Worm (Caenorhabditis elegans) whole organism, L1 larva: Measurements from ENCODE around the gene col-142.

Experiments used
- C34B4.2 ChIP-seq: sonication (generic microtip); optimal IDR thresholded peaks from 2 replicates; lab custom pipeline; 2017; ENCODE audit warnings: mild to moderate bottlenecking, missing genetic modification characterization, missing compliant biosample characterization
- F16B12.6 ChIP-seq: fragments of 150-350 bp; optimal IDR thresholded peaks from 2 replicates; lab custom pipeline; 2014; ENCODE audit warnings: missing biosample characterization, missing genetic modification characterization
- aha-1 ChIP-seq: fragments of 150-350 bp; optimal IDR thresholded peaks from 2 replicates; lab custom pipeline; 2014; ENCODE audit warnings: missing biosample characterization, missing genetic modification characterization
- ama-1 ChIP-seq: fragments of 150-350 bp; optimal IDR thresholded peaks from 2 replicates; lab custom pipeline; 2014
- blmp-1 ChIP-seq: fragments of 150-350 bp; optimal IDR thresholded peaks from 2 replicates; lab custom pipeline; 2014; ENCODE audit warnings: missing biosample characterization, missing genetic modification characterization
- ceh-63 ChIP-seq: fragments of 200-800 bp; sonication (Bioruptor generic); optimal IDR thresholded peaks from 2 replicates; lab custom pipeline; 2018; ENCODE audit warnings: mild to moderate bottlenecking, missing genetic modification characterization, missing compliant biosample characterization
- ceh-82 ChIP-seq, 3 experiments: fragments of 150-350 bp in 1 of 3; sonication (generic microtip) in 2 of 3; optimal IDR thresholded peaks; 2 replicates each; lab custom pipeline; 2014 to 2017; ENCODE audit warnings: missing biosample characterization in 3 of 3, missing genetic modification characterization in 3 of 3
- ceh-90 ChIP-seq: sonication (generic microtip); optimal IDR thresholded peaks from 2 replicates; lab custom pipeline; 2016; ENCODE audit warnings: missing genetic modification characterization, missing compliant biosample characterization
- dsc-1 ChIP-seq: sonication (generic microtip); optimal IDR thresholded peaks from 2 replicates; lab custom pipeline; 2016; ENCODE audit warnings: mild to moderate bottlenecking, missing genetic modification characterization, missing compliant biosample characterization
- efl-1 ChIP-seq, 4 experiments: fragments of 150-350 bp; optimal IDR thresholded peaks in 3 of 4; peaks in 1 of 4; 1 replicate in 1 of 4; 2 replicates in 3 of 4; lab custom pipeline; 2014; ENCODE audit warnings: missing biosample characterization in 2 of 4, missing genetic modification characterization in 2 of 4, missing genetic modification reagents in 2 of 4
- efl-3 ChIP-seq: fragments of 200-800 bp; sonication (Bioruptor generic); optimal IDR thresholded peaks from 2 replicates; lab custom pipeline; 2018; ENCODE audit warnings: mild to moderate bottlenecking, missing genetic modification characterization, missing compliant biosample characterization
- egl-13 ChIP-seq: sonication (generic microtip); optimal IDR thresholded peaks from 2 replicates; lab custom pipeline; 2016; ENCODE audit warnings: missing genotype, missing genetic modification reagents, missing genetic modification characterization, missing compliant biosample characterization
- egl-27 ChIP-seq, 2 experiments: fragments of 150-350 bp in 1 of 2; sonication (generic microtip); optimal IDR thresholded peaks; 3 replicates each; lab custom pipeline; 2017 to 2018; ENCODE audit warnings: missing biosample characterization in 2 of 2, missing genetic modification characterization in 2 of 2, missing genetic modification reagents in 2 of 2
- elt-2 ChIP-seq: sonication (generic microtip); optimal IDR thresholded peaks from 2 replicates; lab custom pipeline; 2016; ENCODE audit warnings: missing genetic modification characterization, mild to moderate bottlenecking, inconsistent platforms, missing compliant biosample characterization, missing genetic modification reagents
- elt-3 ChIP-seq, 6 experiments: fragments of 150-350 bp in 1 of 6; sonication (generic microtip); optimal IDR thresholded peaks; 2 replicates each; lab custom pipeline; 2017 to 2018; ENCODE audit warnings: missing biosample characterization in 6 of 6, missing genetic modification characterization in 6 of 6, inconsistent platforms in 1 of 6
- ets-5 ChIP-seq: fragments of 200-800 bp; sonication (Bioruptor generic); IDR thresholded peaks from 2 replicates; pipeline ENCODE4 v1.3.6; 2022; ENCODE audit warnings: missing genetic modification characterization, missing compliant biosample characterization
- fkh-4 ChIP-seq: sonication (generic microtip); optimal IDR thresholded peaks from 2 replicates; lab custom pipeline; 2016; ENCODE audit warnings: missing compliant biosample characterization, missing genetic modification characterization, borderline replicate concordance
- fos-1 ChIP-seq: fragments of 150-350 bp; optimal IDR thresholded peaks from 2 replicates; lab custom pipeline; 2014; ENCODE audit warnings: missing biosample characterization, missing genetic modification characterization
- hlh-17 ChIP-seq: fragments of 200-800 bp; sonication (Bioruptor generic); optimal IDR thresholded peaks from 2 replicates; lab custom pipeline; 2018; ENCODE audit warnings: missing genetic modification characterization, mild to moderate bottlenecking, missing compliant biosample characterization, moderate library complexity, borderline replicate concordance
- hpl-2 ChIP-seq: fragments of 150-350 bp; optimal IDR thresholded peaks from 2 replicates; lab custom pipeline; 2014; ENCODE audit warnings: missing biosample characterization, missing genetic modification reagents, missing genetic modification characterization
- irx-1 ChIP-seq: sonication (generic microtip); optimal IDR thresholded peaks from 2 replicates; lab custom pipeline; 2016; ENCODE audit warnings: missing genetic modification characterization, missing compliant biosample characterization
- lin-13 ChIP-seq: fragments of 150-350 bp; optimal IDR thresholded peaks from 2 replicates; lab custom pipeline; 2014; ENCODE audit warnings: missing biosample characterization, missing genetic modification reagents, missing genetic modification characterization
- lin-14 ChIP-seq: fragments of 200-800 bp; sonication (Bioruptor generic); optimal IDR thresholded peaks from 2 replicates; lab custom pipeline; 2018; ENCODE audit warnings: mild to moderate bottlenecking, missing genetic modification characterization, moderate library complexity, missing compliant biosample characterization
- lin-15B ChIP-seq: fragments of 150-350 bp; sonication (generic microtip); optimal IDR thresholded peaks from 3 replicates; lab custom pipeline; 2014; ENCODE audit warnings: missing biosample characterization, missing genetic modification characterization
- lin-39 ChIP-seq: fragments of 150-350 bp; optimal IDR thresholded peaks from 2 replicates; lab custom pipeline; 2014; ENCODE audit warnings: missing biosample characterization, missing genetic modification reagents, missing genetic modification characterization
- lir-3 ChIP-seq: sonication (generic microtip); optimal IDR thresholded peaks from 2 replicates; lab custom pipeline; 2016; ENCODE audit warnings: mild to moderate bottlenecking, missing genetic modification characterization, moderate library complexity, missing compliant biosample characterization; ENCODE audit not compliant: poor library complexity
- lsy-2 ChIP-seq, 2 experiments: fragments of 150-350 bp; optimal IDR thresholded peaks; 2 replicates each; lab custom pipeline; 2014; ENCODE audit warnings: missing biosample characterization in 2 of 2, missing genetic modification characterization in 2 of 2
- mep-1 ChIP-seq: fragments of 150-350 bp; optimal IDR thresholded peaks from 2 replicates; lab custom pipeline; 2014; ENCODE audit warnings: missing biosample characterization, missing genetic modification characterization
- nhr-11 ChIP-seq: fragments of 150-350 bp; optimal IDR thresholded peaks from 2 replicates; lab custom pipeline; 2014; ENCODE audit warnings: missing biosample characterization, missing genetic modification characterization
- nhr-12 ChIP-seq: sonication (generic microtip); optimal IDR thresholded peaks from 2 replicates; lab custom pipeline; 2017; ENCODE audit warnings: missing biosample characterization, missing genetic modification characterization
- nhr-20 ChIP-seq: sonication (generic microtip); optimal IDR thresholded peaks from 2 replicates; lab custom pipeline; 2016; ENCODE audit warnings: mild to moderate bottlenecking, missing genetic modification characterization, missing compliant biosample characterization
- nhr-237 ChIP-seq: fragments of 150-350 bp; optimal IDR thresholded peaks from 2 replicates; lab custom pipeline; 2014; ENCODE audit warnings: missing biosample characterization, missing genetic modification characterization
- nhr-71 ChIP-seq: sonication (generic microtip); optimal IDR thresholded peaks from 2 replicates; lab custom pipeline; 2016; ENCODE audit warnings: mild to moderate bottlenecking, missing genetic modification characterization, moderate library complexity, missing compliant biosample characterization
- nhr-77 ChIP-seq: fragments of 150-350 bp; optimal IDR thresholded peaks from 2 replicates; lab custom pipeline; 2014; ENCODE audit warnings: missing biosample characterization, missing genetic modification characterization
- nhr-84 ChIP-seq: sonication (generic microtip); optimal IDR thresholded peaks from 2 replicates; lab custom pipeline; 2017; ENCODE audit warnings: missing biosample characterization, missing genetic modification characterization
- nhr-85 ChIP-seq: sonication (generic microtip); peaks from one replicate; lab custom pipeline; 2016; ENCODE audit warnings: missing genetic modification characterization, inconsistent platforms, missing compliant biosample characterization
- nhr-90 ChIP-seq: sonication (generic microtip); optimal IDR thresholded peaks from 2 replicates; lab custom pipeline; 2016; ENCODE audit warnings: mild to moderate bottlenecking, missing genetic modification characterization, missing compliant biosample characterization; ENCODE audit not compliant: poor library complexity
- pag-3 ChIP-seq: sonication (generic microtip); optimal IDR thresholded peaks from 2 replicates; lab custom pipeline; 2017; ENCODE audit warnings: missing genetic modification characterization, mild to moderate bottlenecking, missing compliant biosample characterization, antibody characterized with exemption, borderline replicate concordance; ENCODE audit not compliant: insufficient read depth
- pqm-1 ChIP-seq: sonication (generic microtip); optimal IDR thresholded peaks from 3 replicates; lab custom pipeline; 2017; ENCODE audit warnings: missing biosample characterization, missing genetic modification characterization
- rnt-1 ChIP-seq: sonication (generic microtip); optimal IDR thresholded peaks from 2 replicates; lab custom pipeline; 2016; ENCODE audit warnings: mild to moderate bottlenecking, missing genetic modification characterization, moderate library complexity, missing compliant biosample characterization
- snu-23 ChIP-seq: sonication (generic microtip); optimal IDR thresholded peaks from 2 replicates; lab custom pipeline; 2016; ENCODE audit warnings: missing genetic modification characterization, missing compliant biosample characterization
- sup-37 ChIP-seq: fragments of 200-800 bp; sonication (Bioruptor generic); optimal IDR thresholded peaks from 2 replicates; lab custom pipeline; 2018; ENCODE audit warnings: mild to moderate bottlenecking, missing genetic modification characterization, missing compliant biosample characterization
- swsn-7 ChIP-seq: sonication (generic microtip); optimal IDR thresholded peaks from 2 replicates; lab custom pipeline; 2016; ENCODE audit warnings: missing genetic modification characterization, missing compliant biosample characterization
- tbx-2 ChIP-seq: sonication (generic microtip); optimal IDR thresholded peaks from 2 replicates; lab custom pipeline; 2016; ENCODE audit warnings: missing genetic modification characterization, missing compliant biosample characterization
- unc-130 ChIP-seq: fragments of 150-350 bp; optimal IDR thresholded peaks from 2 replicates; lab custom pipeline; 2017; ENCODE audit warnings: missing biosample characterization, missing genetic modification characterization, inconsistent platforms
- unc-30 ChIP-seq: sonication (generic microtip); optimal IDR thresholded peaks from 2 replicates; lab custom pipeline; 2017; ENCODE audit warnings: missing biosample characterization, missing genetic modification characterization
- unc-86 ChIP-seq: sonication (generic microtip); optimal IDR thresholded peaks from 2 replicates; lab custom pipeline; 2016; ENCODE audit warnings: missing genetic modification characterization, missing compliant biosample characterization
- unc-98 ChIP-seq: fragments of 200-800 bp; sonication (Bioruptor generic); IDR thresholded peaks from 2 replicates; pipeline ENCODE4 v1.3.6; 2022; ENCODE audit warnings: missing genetic modification characterization, missing compliant biosample characterization
- vab-15 ChIP-seq: sonication (generic microtip); optimal IDR thresholded peaks from 2 replicates; lab custom pipeline; 2017; ENCODE audit warnings: missing genotype, mild to moderate bottlenecking, missing genetic modification characterization, missing compliant biosample characterization
- xbp-1 ChIP-seq: sonication (generic microtip); optimal IDR thresholded peaks from 2 replicates; lab custom pipeline; 2016; ENCODE audit warnings: missing genetic modification characterization, missing compliant biosample characterization
- zag-1 ChIP-seq: fragments of 150-350 bp; optimal IDR thresholded peaks from 2 replicates; lab custom pipeline; 2014; ENCODE audit warnings: missing biosample characterization, missing genetic modification characterization
- zip-4 ChIP-seq: fragments of 200-800 bp; sonication (Bioruptor generic); optimal IDR thresholded peaks from 2 replicates; lab custom pipeline; 2018; ENCODE audit warnings: mild to moderate bottlenecking, missing genetic modification characterization, moderate library complexity, missing compliant biosample characterization
- ztf-11 ChIP-seq, 2 experiments: sonication (generic microtip); optimal IDR thresholded peaks; 2 replicates each; lab custom pipeline; 2016 to 2017; ENCODE audit warnings: missing genetic modification characterization in 2 of 2, missing biosample characterization in 1 of 2, missing compliant biosample characterization in 1 of 2

col-142 gene

ce11 chrV:6796894-6797293, 34.1 kb upstream of the col-142 start (continued):
- no peak for TF ChIP-seq hpl-2 (GFP tag; lab: Kevin White, UChicago)
- TF ChIP-seq sup-37 (GFP tag; lab: Kevin White, UChicago), result no peak
- TF ChIP-seq blmp-1, result peak; percentile 57
- peak; percentile 3 to 13 for TF ChIP-seq lsy-2 (tag; optimal IDR thresholded peaks at IDR 0.05; lab: Kevin White, UChicago)
- TF ChIP-seq elt-3 (tag; optimal IDR thresholded peaks at IDR 0.05; lab: Kevin White, UChicago), result no peak
- no peak for TF ChIP-seq nhr-77 (tag; lab: Kevin White, UChicago)
- no peak for TF ChIP-seq ama-1 (lab: Kevin White, UChicago)
- TF ChIP-seq tbx-2 (tag; lab: Kevin White, UChicago), result no peak
- no peak for TF ChIP-seq C34B4.2 (tag; lab: Kevin White, UChicago)
- TF ChIP-seq efl-1 (optimal IDR thresholded peaks at IDR 0.05; lab: Kevin White, UChicago), result peak; percentile 26 to 31
- TF ChIP-seq efl-1 (GFP tag; optimal IDR thresholded peaks at IDR 0.05 in 1 of 2; lab: Kevin White, UChicago), result peak; percentile 7 to 93
- peak in 2 of 3 experiments; percentile 3 to 33 for TF ChIP-seq ceh-82 (tag; optimal IDR thresholded peaks at IDR 0.05; lab: Kevin White, UChicago)
- peak; percentile 8 for TF ChIP-seq swsn-7 (tag; lab: Kevin White, UChicago)
- no peak for TF ChIP-seq zip-4 (GFP tag; lab: Kevin White, UChicago)
- TF ChIP-seq efl-3, result no peak
- no peak for TF ChIP-seq nhr-237 (tag; lab: Kevin White, UChicago)
- no peak for TF ChIP-seq pag-3 (tag; lab: Kevin White, UChicago)
- no peak for TF ChIP-seq F16B12.6 (tag; lab: Kevin White, UChicago)
- no peak for TF ChIP-seq nhr-90 (tag; lab: Kevin White, UChicago)
- TF ChIP-seq nhr-20, result peak; percentile 22
- TF ChIP-seq egl-27 (tag; optimal IDR thresholded peaks at IDR 0.05; lab: Kevin White, UChicago), result no peak
- no peak for TF ChIP-seq unc-30
- no peak for TF ChIP-seq unc-98
- no peak for TF ChIP-seq ceh-90 (tag; lab: Kevin White, UChicago)
- no peak for TF ChIP-seq hlh-17 (GFP tag; lab: Kevin White, UChicago)
- TF ChIP-seq ceh-63 (GFP tag; lab: Kevin White, UChicago), result no peak
- TF ChIP-seq lir-3, result no peak
- TF ChIP-seq snu-23 (GFP tag; lab: Kevin White, UChicago), result peak; percentile 55
- TF ChIP-seq pqm-1, result no peak
- no peak for TF ChIP-seq unc-130 (tag; lab: Kevin White, UChicago)
- TF ChIP-seq ztf-11 (tag; optimal IDR thresholded peaks at IDR 0.05; lab: Kevin White, UChicago), result no peak
- TF ChIP-seq lin-39 (tag; lab: Kevin White, UChicago), result no peak
- TF ChIP-seq nhr-85 (tag; lab: Kevin White, UChicago), result peak; percentile 16
- TF ChIP-seq xbp-1 (tag; lab: Kevin White, UChicago), result peak; percentile 6
- peak; percentile 68 for TF ChIP-seq mep-1
- TF ChIP-seq egl-13 (tag; lab: Kevin White, UChicago), result no peak
- peak; percentile 20 for TF ChIP-seq nhr-71 (tag; lab: Kevin White, UChicago)
- no peak for TF ChIP-seq elt-2 (tag; lab: Kevin White, UChicago)
- TF ChIP-seq lin-13, result no peak
- TF ChIP-seq fkh-4 (tag; lab: Kevin White, UChicago), result no peak
- no peak for TF ChIP-seq ets-5 (GFP tag; lab: Robert Waterston, UW)
- peak; percentile 8 for TF ChIP-seq dsc-1
- no peak for TF ChIP-seq aha-1 (tag; lab: Kevin White, UChicago)
- peak; percentile 91 for TF ChIP-seq lin-14 (GFP tag; lab: Kevin White, UChicago)
- TF ChIP-seq nhr-11 (tag; lab: Kevin White, UChicago), result no peak
- no peak for TF ChIP-seq vab-15 (tag; lab: Kevin White, UChicago)
- no peak for TF ChIP-seq nhr-12
- peak; percentile 34 for TF ChIP-seq rnt-1 (tag; lab: Kevin White, UChicago)
- TF ChIP-seq irx-1 (tag; lab: Kevin White, UChicago), result no peak
- TF ChIP-seq fos-1 (tag; lab: Kevin White, UChicago), result no peak
- no peak for TF ChIP-seq nhr-84
- TF ChIP-seq zag-1 (tag; lab: Kevin White, UChicago), result no peak
- no peak for TF ChIP-seq lin-15B (tag; lab: Kevin White, UChicago)
- TF ChIP-seq unc-86 (tag; lab: Kevin White, UChicago), result peak; percentile 12
